Fruit fly (Drosophila melanogaster): ENCODE measurements around the gene fws.

dm6 chr2L:17450505-17451415, 30.1 kb downstream of the fws start:
- TF ChIP-seq pan (optimal IDR thresholded peaks at IDR 0.05) (no peak), Dll (optimal IDR thresholded peaks at IDR 0.05) (no peak), usp (GFP tag; optimal IDR thresholded peaks at IDR 0.05) (no peak), CG8478 (optimal IDR thresholded peaks at IDR 0.05) (no peak), EcR (GFP tag; optimal IDR thresholded peaks at IDR 0.05) (no peak)

Data from whole organism.